Worm (Caenorhabditis elegans): ENCODE data around the gene ceh-49.

ce11 chrV:6103429-6103828, 16.6 kb downstream of the ceh-49 start, which contains the start of gene Y38A10A.11:
- TF ChIP-seq pha-4 (GFP tag; IDR thresholded peaks at IDR 0.05) (no peak), pha-4 (tag; optimal IDR thresholded peaks at IDR 0.05) (no peak), fos-1 (tag; optimal IDR thresholded peaks at IDR 0.05) (no peak), spr-3 (GFP tag; optimal IDR thresholded peaks at IDR 0.05) (no peak), lsy-2 (tag; optimal IDR thresholded peaks at IDR 0.05) (no peak), egl-27 (tag; optimal IDR thresholded peaks at IDR 0.05) (no peak), dpl-1 (GFP tag; optimal IDR thresholded peaks at IDR 0.05) (no peak), nhr-237 (tag; optimal IDR thresholded peaks at IDR 0.05) (no peak), nhr-28 (tag; optimal IDR thresholded peaks at IDR 0.05) (no peak), unc-62 (GFP tag; optimal IDR thresholded peaks at IDR 0.05 in 1 of 2) (no peak), unc-62 (tag; optimal IDR thresholded peaks at IDR 0.05) (no peak), nhr-25 (tag; optimal IDR thresholded peaks at IDR 0.05; ENCODE audit: borderline replicate concordance, insufficient read depth) (no peak)

Data from whole organism, L4 larva.